Fruit fly (Drosophila melanogaster) whole organism, embryonic: ENCODE results near the gene CG7889.

Source experiments
- Asciz ChIP-seq: fragments of 200-800 bp; sonication (Bioruptor generic); optimal IDR thresholded peaks from 2 replicates; lab custom pipeline; 2017; ENCODE audit warnings: missing biosample characterization, mild to moderate bottlenecking, missing genetic modification characterization, missing genetic modification reagents
- Atf3 ChIP-seq: fragments of 200-800 bp; sonication (Bioruptor generic); optimal IDR thresholded peaks from 3 replicates; lab custom pipeline; 2016; ENCODE audit warnings: missing biosample characterization, missing genetic modification characterization
- CG10209 ChIP-seq: fragments of 200-800 bp; sonication (Bioruptor generic); optimal IDR thresholded peaks from 3 replicates; lab custom pipeline; 2017; ENCODE audit warnings: missing biosample characterization, mild to moderate bottlenecking, missing genetic modification characterization, missing genetic modification reagents
- CG10431 ChIP-seq: fragments of 200-800 bp; sonication (Bioruptor generic); optimal IDR thresholded peaks from 3 replicates; lab custom pipeline; 2018; ENCODE audit warnings: missing biosample characterization, mild to moderate bottlenecking, missing genetic modification characterization
- CG10654 ChIP-seq: fragments of 200-800 bp; sonication (Bioruptor generic); optimal IDR thresholded peaks from 2 replicates; lab custom pipeline; 2016; ENCODE audit warnings: missing biosample characterization, missing genetic modification characterization
- CG10979 ChIP-seq: fragments of 200-800 bp; sonication (Bioruptor generic); optimal IDR thresholded peaks from 2 replicates; lab custom pipeline; 2018; ENCODE audit warnings: missing biosample characterization, mild to moderate bottlenecking, missing genetic modification characterization, moderate library complexity
- CG12071 ChIP-seq: fragments of 200-800 bp; sonication (Bioruptor generic); optimal IDR thresholded peaks from 3 replicates; lab custom pipeline; 2018; ENCODE audit warnings: missing biosample characterization, mild to moderate bottlenecking, missing genetic modification characterization
- CG14014 ChIP-seq: fragments of 200-800 bp; sonication (Bioruptor generic); IDR thresholded peaks from 2 replicates; pipeline ENCODE4 v1.3.6; 2022; ENCODE audit warnings: missing biosample characterization, missing genetic modification characterization
- CG15011 ChIP-seq: fragments of 200-800 bp; sonication (Bioruptor generic); optimal IDR thresholded peaks from 3 replicates; lab custom pipeline; 2018; ENCODE audit warnings: missing biosample characterization, mild to moderate bottlenecking, missing genetic modification characterization
- CG18599 ChIP-seq: fragments of 200-800 bp; sonication (Bioruptor generic); optimal IDR thresholded peaks from 3 replicates; lab custom pipeline; 2017; ENCODE audit warnings: missing biosample characterization, missing genetic modification characterization, mild to moderate bottlenecking, moderate library complexity, missing genetic modification reagents
- CG2875 ChIP-seq: fragments of 200-800 bp; sonication (Bioruptor generic); optimal IDR thresholded peaks from 2 replicates; lab custom pipeline; 2017; ENCODE audit warnings: missing biosample characterization, mild to moderate bottlenecking, missing genetic modification characterization, missing genetic modification reagents
- CG3065 ChIP-seq: fragments of 200-800 bp; sonication (Bioruptor generic); optimal IDR thresholded peaks from 2 replicates; lab custom pipeline; 2016; ENCODE audit warnings: missing biosample characterization, missing genetic modification characterization
- CG31388 ChIP-seq: fragments of 200-800 bp; sonication (Bioruptor generic); optimal IDR thresholded peaks from 2 replicates; lab custom pipeline; 2016; ENCODE audit warnings: missing biosample characterization, missing genetic modification characterization
- CG3995 ChIP-seq: fragments of 200-800 bp; sonication (Bioruptor generic); optimal IDR thresholded peaks from 3 replicates; lab custom pipeline; 2016; ENCODE audit warnings: missing biosample characterization, missing genetic modification characterization
- CG6254 ChIP-seq: fragments of 200-800 bp; sonication (Bioruptor generic); optimal IDR thresholded peaks from 3 replicates; lab custom pipeline; 2017; ENCODE audit warnings: mild to moderate bottlenecking, missing biosample characterization, missing genetic modification reagents, missing genetic modification characterization
- CG6791 ChIP-seq: fragments of 200-800 bp; sonication (Bioruptor generic); IDR thresholded peaks from 3 replicates; pipeline ENCODE4 v1.3.6; 2022; ENCODE audit warnings: missing biosample characterization, missing genetic modification characterization; ENCODE audit not compliant: partially characterized antibody
- CG6854 ChIP-seq: fragments of 200-800 bp; sonication (Bioruptor generic); optimal IDR thresholded peaks from 3 replicates; lab custom pipeline; 2017; ENCODE audit warnings: missing biosample characterization, mild to moderate bottlenecking, missing genetic modification characterization
- CG7357 ChIP-seq: fragments of 200-800 bp; sonication (Bioruptor generic); IDR thresholded peaks from 3 replicates; pipeline ENCODE4 v1.3.6; 2022; ENCODE audit warnings: missing biosample characterization, missing genetic modification characterization
- CG7987 ChIP-seq: fragments of 200-800 bp; sonication (Bioruptor generic); optimal IDR thresholded peaks from 2 replicates; lab custom pipeline; 2018; ENCODE audit warnings: missing biosample characterization, mild to moderate bottlenecking, missing genetic modification characterization, moderate library complexity
- CG9817 ChIP-seq: fragments of 200-800 bp; sonication (Bioruptor generic); optimal IDR thresholded peaks from 2 replicates; lab custom pipeline; 2018; ENCODE audit warnings: missing biosample characterization, mild to moderate bottlenecking, missing genetic modification characterization, moderate library complexity
- D ChIP-seq, 2 experiments: fragments of 200-800 bp in 1 of 2; fragments of >200 bp in 1 of 2; sonication (Bioruptor generic) in 1 of 2; optimal IDR thresholded peaks; 2 replicates in 1 of 2; 3 replicates in 1 of 2; lab custom pipeline; 2017; ENCODE audit warnings: mild to moderate bottlenecking in 1 of 2, missing biosample characterization in 1 of 2, missing genetic modification characterization in 1 of 2, missing genetic modification reagents in 1 of 2
- Dek ChIP-seq: fragments of 200-800 bp; sonication (Bioruptor generic); optimal IDR thresholded peaks from 3 replicates; lab custom pipeline; 2019; ENCODE audit warnings: missing biosample characterization, mild to moderate bottlenecking, missing genetic modification characterization, moderate library complexity
- Doc3 ChIP-seq: fragments of 200-800 bp; sonication (Bioruptor generic); IDR thresholded peaks from 3 replicates; pipeline ENCODE4 v1.3.6; 2022; ENCODE audit warnings: missing biosample characterization, missing genetic modification characterization; ENCODE audit not compliant: partially characterized antibody
- Hr51 ChIP-seq, 2 experiments: fragments of 200-800 bp; sonication (Bioruptor generic); optimal IDR thresholded peaks; 2 replicates in 1 of 2; 3 replicates in 1 of 2; lab custom pipeline; 2016 to 2018; ENCODE audit warnings: missing biosample characterization in 2 of 2, missing genetic modification characterization in 2 of 2, mild to moderate bottlenecking in 1 of 2, moderate library complexity in 1 of 2
- Kr ChIP-seq: fragments of 200-800 bp; sonication (Bioruptor generic); optimal IDR thresholded peaks from 2 replicates; lab custom pipeline; 2017; ENCODE audit warnings: missing biosample characterization, mild to moderate bottlenecking, missing genetic modification characterization
- Lim3 ChIP-seq: fragments of 200-800 bp; sonication (Bioruptor generic); IDR thresholded peaks from 2 replicates; pipeline ENCODE4 v1.3.6; 2022; ENCODE audit warnings: missing biosample characterization, missing genetic modification characterization
- Lpt ChIP-seq: fragments of >200 bp; optimal IDR thresholded peaks from 2 replicates; lab custom pipeline; 2018; ENCODE audit warnings: missing biosample characterization, missing genetic modification characterization
- Med ChIP-seq: fragments of 200-800 bp; sonication (Bioruptor generic); peaks from one replicate; lab custom pipeline; 2016; ENCODE audit warnings: missing biosample characterization, missing genetic modification characterization, mild to moderate bottlenecking, inconsistent platforms, moderate library complexity
- Poxn ChIP-seq: fragments of 200-800 bp; sonication (Bioruptor generic); IDR thresholded peaks from 2 replicates; pipeline ENCODE4 v1.3.6; 2022; ENCODE audit warnings: missing biosample characterization, missing genetic modification characterization
- Ptx1 ChIP-seq: fragments of 200-800 bp; sonication (Bioruptor generic); IDR thresholded peaks from 2 replicates; pipeline ENCODE4 v1.3.6; 2022; ENCODE audit warnings: missing biosample characterization, missing genetic modification characterization
- Scr ChIP-seq: fragments of 200-800 bp; sonication (Bioruptor generic); IDR thresholded peaks from 2 replicates; pipeline ENCODE4 v1.3.6; 2022; ENCODE audit warnings: missing biosample characterization, missing genetic modification characterization; ENCODE audit not compliant: partially characterized antibody
- ac ChIP-seq: fragments of 200-800 bp; sonication (Bioruptor generic); optimal IDR thresholded peaks from 3 replicates; lab custom pipeline; 2017; ENCODE audit warnings: missing biosample characterization, mild to moderate bottlenecking, missing genetic modification characterization
- ara ChIP-seq: fragments of 200-800 bp; sonication (Bioruptor generic); IDR thresholded peaks from 2 replicates; pipeline ENCODE4 v1.3.6; 2022; ENCODE audit warnings: missing biosample characterization, missing genetic modification characterization
- bsh ChIP-seq, 2 experiments: fragments of 200-800 bp; sonication (Bioruptor generic); optimal IDR thresholded peaks; 2 replicates each; lab custom pipeline; 2017 to 2018; ENCODE audit warnings: mild to moderate bottlenecking in 2 of 2, missing biosample characterization in 2 of 2, missing genetic modification characterization in 2 of 2, moderate library complexity in 1 of 2
- croc ChIP-seq: fragments of 200-800 bp; sonication (Bioruptor generic); conservative IDR thresholded peaks from 3 replicates; pipeline ENCODE4 v1.3.6; 2022; ENCODE audit warnings: missing biosample characterization, missing genetic modification characterization
- en ChIP-seq: fragments of 200-800 bp; sonication (Bioruptor generic); optimal IDR thresholded peaks from 2 replicates; lab custom pipeline; 2016; ENCODE audit warnings: missing biosample characterization, missing genetic modification characterization
- exex ChIP-seq: fragments of 200-800 bp; sonication (Bioruptor generic); optimal IDR thresholded peaks from 4 replicates; lab custom pipeline; 2018; ENCODE audit warnings: missing biosample characterization, mild to moderate bottlenecking, missing genetic modification characterization, moderate library complexity
- grn ChIP-seq: fragments of 200-800 bp; sonication (Bioruptor generic); optimal IDR thresholded peaks from 3 replicates; lab custom pipeline; 2017; ENCODE audit warnings: missing biosample characterization, missing genetic modification characterization
- ind ChIP-seq: fragments of 200-800 bp; sonication (Bioruptor generic); optimal IDR thresholded peaks from 3 replicates; lab custom pipeline; 2016; ENCODE audit warnings: missing biosample characterization, missing genetic modification characterization
- jing ChIP-seq: fragments of 200-800 bp; sonication (Bioruptor generic); optimal IDR thresholded peaks from 2 replicates; lab custom pipeline; 2018; ENCODE audit warnings: missing biosample characterization, mild to moderate bottlenecking, missing genetic modification characterization
- lab ChIP-seq: fragments of 200-800 bp; sonication (Bioruptor generic); optimal IDR thresholded peaks from 3 replicates; lab custom pipeline; 2017; ENCODE audit warnings: missing biosample characterization, missing genetic modification characterization, mild to moderate bottlenecking, moderate library complexity, missing genetic modification reagents
- tgo ChIP-seq: fragments of 200-800 bp; sonication (Bioruptor generic); IDR thresholded peaks from 3 replicates; pipeline ENCODE4 v1.3.6; 2022; ENCODE audit warnings: missing biosample characterization, missing genetic modification characterization
- toy ChIP-seq: fragments of 200-800 bp; sonication (Bioruptor generic); IDR thresholded peaks from 2 replicates; pipeline ENCODE4 v1.3.6; 2022; ENCODE audit warnings: missing biosample characterization, missing genetic modification characterization
- tup ChIP-seq: fragments of 200-800 bp; sonication (Bioruptor generic); optimal IDR thresholded peaks from 2 replicates; lab custom pipeline; 2016; ENCODE audit warnings: missing biosample characterization, mild to moderate bottlenecking, missing genetic modification characterization, moderate library complexity

The CG7889 gene

DNA sequence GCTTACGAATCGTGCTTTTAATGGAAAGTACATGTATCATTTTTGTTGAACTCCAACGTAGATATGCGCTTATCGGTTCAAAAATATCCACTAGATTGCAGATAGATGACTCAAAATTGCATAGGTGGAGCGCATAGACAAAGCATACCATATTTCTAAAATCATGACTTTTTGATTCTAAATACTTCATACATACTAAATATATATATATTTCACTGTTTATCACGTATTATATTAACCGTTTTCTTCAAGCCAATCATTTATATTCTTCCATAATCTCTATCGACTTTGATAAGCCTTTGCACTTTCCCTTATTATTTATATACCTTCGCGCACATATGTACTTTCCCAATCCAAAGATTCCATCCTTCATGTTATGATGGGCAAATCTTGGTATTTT lies 31.4 kb upstream of the CG7889 start, which contains the start of gene CG14195:
Gene CG14195 (minus strand): TSS at position 101 of the 400 bp plus-strand sequence.
- TF ChIP-seq Hr51 (GFP tag; optimal IDR thresholded peaks at IDR 0.05; lab: Kevin White, UChicago) (no peak), Dek (tag; lab: Kevin White, UChicago) (no peak)

DNA sequence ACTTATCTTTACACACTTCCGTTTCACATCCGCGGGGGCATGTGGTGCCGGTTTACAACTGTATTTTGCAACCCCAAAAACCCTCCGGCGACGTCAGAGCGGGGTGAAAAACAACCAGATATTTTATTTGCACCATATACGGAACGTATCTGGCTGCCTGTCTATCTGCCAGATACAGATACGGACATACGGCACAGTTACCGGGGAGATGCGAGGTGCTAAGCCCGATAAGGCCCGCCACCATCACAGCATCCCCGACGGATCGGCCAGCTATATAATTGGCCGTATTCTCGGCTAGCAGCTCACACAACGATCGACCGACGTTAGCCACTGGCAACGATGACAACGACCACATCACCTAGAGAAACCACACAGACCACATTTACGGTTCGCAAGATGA lies 30.5 kb upstream of the CG7889 start, which contains the start of gene Mur18B:
Gene Mur18B (plus strand): TSS at position 301 of the 400 bp plus-strand sequence.
- peak; percentile 15 for TF ChIP-seq Med (GFP tag; lab: Kevin White, UChicago)
- no peak for TF ChIP-seq bsh (GFP tag; optimal IDR thresholded peaks at IDR 0.05; lab: Kevin White, UChicago)

DNA sequence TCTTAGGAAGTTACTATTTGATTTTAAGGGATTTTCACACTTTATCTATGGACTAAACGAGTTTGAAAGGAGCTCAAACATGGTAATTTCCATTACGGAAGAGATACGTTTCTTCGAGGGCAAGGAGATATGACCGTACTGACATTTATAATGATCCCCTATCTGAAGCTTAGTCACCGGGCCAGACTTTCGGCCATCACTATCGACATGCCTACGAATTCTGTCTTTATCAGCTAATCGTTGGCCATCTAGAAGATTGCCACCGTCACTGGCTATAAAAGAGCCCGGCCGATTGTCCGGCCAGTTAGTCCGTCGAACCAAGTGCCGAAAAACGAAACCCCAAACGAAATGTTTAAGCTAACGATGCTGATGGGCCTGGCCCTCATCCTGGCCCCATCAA lies 28.2 kb upstream of the CG7889 start, which contains the start of gene Muc18B:
Gene Muc18B (plus strand): TSS at position 301 of the 400 bp plus-strand sequence.
- TF ChIP-seq exex (tag; lab: Kevin White, UChicago) = peak; percentile 34
- TF ChIP-seq grn (GFP tag; lab: Kevin White, UChicago) = peak; percentile 38
- no peak for TF ChIP-seq Poxn (GFP tag; lab: Robert Waterston, UW)

DNA sequence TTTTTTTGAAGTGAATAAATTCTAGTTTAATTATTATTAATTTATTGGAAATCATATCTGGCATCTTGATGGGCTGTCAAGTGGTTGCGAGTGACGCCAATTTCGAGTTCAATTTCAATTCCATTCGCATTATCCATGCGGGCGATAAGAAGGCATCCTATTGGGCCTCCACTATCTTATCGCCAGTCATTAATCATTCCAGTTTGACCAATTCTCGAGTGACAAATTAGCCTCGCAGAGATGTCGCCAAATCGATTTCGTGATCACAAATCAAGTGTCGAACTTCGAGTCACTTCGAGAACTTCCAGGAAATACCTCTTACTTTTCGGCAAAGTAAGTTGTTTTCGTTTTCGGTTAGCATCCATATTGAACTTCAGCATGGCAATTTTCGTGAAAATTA lies 26.8 kb upstream of the CG7889 start:
- TF ChIP-seq CG6854 (GFP tag; lab: Kevin White, UChicago) (no peak), Scr (GFP tag; lab: Robert Waterston, UW) (no peak), CG15011 (GFP tag; lab: Kevin White, UChicago) (no peak), CG2875 (GFP tag; lab: Kevin White, UChicago) (no peak), Lpt (no peak), croc (no peak), CG6791 (GFP tag; lab: Robert Waterston, UW) (no peak), tup (no peak), CG18599 (GFP tag; lab: Kevin White, UChicago) (peak; percentile 39), toy (no peak), ind (no peak), Asciz (GFP tag; lab: Kevin White, UChicago) (no peak), D (optimal IDR thresholded peaks at IDR 0.05; lab: Kevin White, UChicago) (no peak), D (GFP tag; optimal IDR thresholded peaks at IDR 0.05; lab: Kevin White, UChicago) (no peak), Doc3 (GFP tag; lab: Robert Waterston, UW) (no peak), CG9817 (no peak), CG10431 (GFP tag; lab: Kevin White, UChicago) (no peak), CG3995 (GFP tag; lab: Kevin White, UChicago) (peak; percentile 14), tgo (no peak), CG10209 (no peak), ara (no peak), jing (no peak), ac (GFP tag; lab: Kevin White, UChicago) (no peak), en (GFP tag; lab: Kevin White, UChicago) (no peak), Atf3 (GFP tag; lab: Kevin White, UChicago) (no peak), CG31388 (GFP tag; lab: Kevin White, UChicago) (no peak), CG3065 (no peak), CG7357 (GFP tag; lab: Robert Waterston, UW) (no peak), Kr (GFP tag; lab: Kevin White, UChicago) (no peak), CG14014 (GFP tag; lab: Robert Waterston, UW) (no peak), CG10979 (tag; lab: Kevin White, UChicago) (no peak), Ptx1 (GFP tag; lab: Robert Waterston, UW) (no peak), CG6254 (GFP tag; lab: Kevin White, UChicago) (no peak), Lim3 (GFP tag; lab: Robert Waterston, UW) (no peak), CG7987 (GFP tag; lab: Kevin White, UChicago) (no peak), CG12071 (no peak), grn (GFP tag; lab: Kevin White, UChicago) (peak; percentile 77), lab (peak; percentile 66), CG10654 (GFP tag; lab: Kevin White, UChicago) (no peak)
